Worm (Caenorhabditis elegans) whole organism, young adult: ENCODE results near the gene set-2.

Experiments used
- B0035.1 ChIP-seq: sonication (generic microtip); optimal IDR thresholded peaks from 2 replicates; lab custom pipeline; 2016; ENCODE audit warnings: missing genetic modification characterization, mild to moderate bottlenecking, missing compliant biosample characterization, missing genotype, missing genetic modification reagents
- B0261.1 ChIP-seq: sonication (generic microtip); optimal IDR thresholded peaks from 2 replicates; lab custom pipeline; 2016; ENCODE audit warnings: mild to moderate bottlenecking, missing genetic modification characterization, moderate library complexity, missing compliant biosample characterization
- B0336.3 ChIP-seq: fragments of 200-800 bp; sonication (Bioruptor generic); IDR thresholded peaks from 2 replicates; pipeline ENCODE4 v1.3.6; 2022; ENCODE audit warnings: missing genetic modification characterization, missing compliant biosample characterization
- C17E4.6 ChIP-seq: fragments of 200-800 bp; sonication (Bioruptor generic); IDR thresholded peaks from 2 replicates; pipeline ENCODE4 v1.3.6; 2022; ENCODE audit warnings: missing genetic modification reagents, missing genetic modification characterization, missing compliant biosample characterization
- D2030.7 ChIP-seq: fragments of 200-800 bp; sonication (Bioruptor generic); IDR thresholded peaks from 2 replicates; pipeline ENCODE4 v1.3.6; 2022; ENCODE audit warnings: missing genetic modification reagents, missing genetic modification characterization, missing compliant biosample characterization
- F10E7.11 ChIP-seq: sonication (generic microtip); optimal IDR thresholded peaks from 2 replicates; lab custom pipeline; 2017; ENCODE audit warnings: mild to moderate bottlenecking, missing genetic modification characterization, moderate library complexity, missing compliant biosample characterization
- F22D6.2 ChIP-seq: sonication (generic microtip); optimal IDR thresholded peaks from 2 replicates; lab custom pipeline; 2016; ENCODE audit warnings: mild to moderate bottlenecking, missing genetic modification characterization, missing compliant biosample characterization
- F33H1.4 ChIP-seq: fragments of 200-800 bp; sonication (Bioruptor generic); IDR thresholded peaks from 2 replicates; pipeline ENCODE4 v1.3.6; 2022; ENCODE audit warnings: missing genetic modification reagents, missing genetic modification characterization, missing compliant biosample characterization
- F39B2.1 ChIP-seq: fragments of 200-800 bp; sonication (Bioruptor generic); IDR thresholded peaks from 2 replicates; pipeline ENCODE4 v1.3.6; 2022; ENCODE audit warnings: missing genetic modification reagents, missing genetic modification characterization, missing compliant biosample characterization
- F52B5.7 ChIP-seq: sonication (generic microtip); optimal IDR thresholded peaks from 2 replicates; lab custom pipeline; 2016; ENCODE audit warnings: mild to moderate bottlenecking, missing genetic modification characterization, missing compliant biosample characterization
- F57C9.4 ChIP-seq: sonication (generic microtip); optimal IDR thresholded peaks from 2 replicates; lab custom pipeline; 2017; ENCODE audit warnings: mild to moderate bottlenecking, missing genetic modification characterization, missing compliant biosample characterization
- K12H6.12 ChIP-seq: fragments of 200-800 bp; sonication (Bioruptor generic); optimal IDR thresholded peaks from 2 replicates; lab custom pipeline; 2018; ENCODE audit warnings: mild to moderate bottlenecking, missing genetic modification characterization, missing compliant biosample characterization
- Y53G8AR.9 ChIP-seq: fragments of 200-800 bp; sonication (Bioruptor generic); conservative IDR thresholded peaks from 2 replicates; pipeline ENCODE4 v1.3.6; 2022; ENCODE audit warnings: missing genetic modification reagents, missing genetic modification characterization, missing compliant biosample characterization
- Y79H2A.3 ChIP-seq: fragments of 200-800 bp; sonication (Bioruptor generic); conservative IDR thresholded peaks from 2 replicates; pipeline ENCODE4 v1.3.6; 2022; ENCODE audit warnings: missing genetic modification reagents, missing genetic modification characterization, missing compliant biosample characterization
- Y95B8A.8 ChIP-seq: fragments of 200-800 bp; sonication (Bioruptor generic); IDR thresholded peaks from 2 replicates; pipeline ENCODE4 v1.3.6; 2022; ENCODE audit warnings: missing genetic modification reagents, missing genetic modification characterization, missing compliant biosample characterization
- ZK185.1 ChIP-seq: sonication (generic microtip); optimal IDR thresholded peaks from 2 replicates; lab custom pipeline; 2016; ENCODE audit warnings: mild to moderate bottlenecking, missing genetic modification characterization, missing compliant biosample characterization; ENCODE audit not compliant: poor library complexity, severe bottlenecking
- akir-1 ChIP-seq: fragments of 200-800 bp; sonication (Bioruptor generic); optimal IDR thresholded peaks from 2 replicates; lab custom pipeline; 2018; ENCODE audit warnings: mild to moderate bottlenecking, missing genetic modification characterization, moderate library complexity, missing compliant biosample characterization
- aptf-2 ChIP-seq: fragments of 200-800 bp; sonication (Bioruptor generic); conservative IDR thresholded peaks from 2 replicates; pipeline ENCODE4 v1.3.6; 2022; ENCODE audit warnings: missing genetic modification reagents, missing genetic modification characterization, missing compliant biosample characterization
- attf-6 ChIP-seq: fragments of 200-800 bp; sonication (Bioruptor generic); IDR thresholded peaks from 2 replicates; pipeline ENCODE4 v1.3.6; 2022; ENCODE audit warnings: missing genetic modification reagents, missing genetic modification characterization, missing compliant biosample characterization
- bed-1 ChIP-seq: fragments of 200-800 bp; sonication (Bioruptor generic); IDR thresholded peaks from 2 replicates; pipeline ENCODE4 v1.3.6; 2022; ENCODE audit warnings: missing genetic modification reagents, missing genetic modification characterization, missing compliant biosample characterization
- ccch-3 ChIP-seq: fragments of 200-800 bp; sonication (Bioruptor generic); optimal IDR thresholded peaks from 2 replicates; lab custom pipeline; 2018; ENCODE audit warnings: mild to moderate bottlenecking, missing genetic modification characterization, missing compliant biosample characterization
- cebp-1 ChIP-seq, 2 experiments: fragments of 200-800 bp in 1 of 2; sonication (Bioruptor generic) in 1 of 2; sonication (generic microtip) in 1 of 2; IDR thresholded peaks in 1 of 2; optimal IDR thresholded peaks in 1 of 2; 2 replicates each; pipeline versions ENCODE4 v1.3.6 to Lab custom; 2017 to 2022; ENCODE audit warnings: missing compliant biosample characterization in 2 of 2, missing genetic modification characterization in 2 of 2, mild to moderate bottlenecking in 1 of 2, missing genetic modification reagents in 1 of 2, moderate library complexity in 1 of 2
- ceh-100 ChIP-seq: fragments of 200-800 bp; sonication (Bioruptor generic); IDR thresholded peaks from 2 replicates; pipeline ENCODE4 v1.3.6; 2022; ENCODE audit warnings: missing genetic modification reagents, missing genetic modification characterization, missing compliant biosample characterization
- ceh-27 ChIP-seq: fragments of 200-800 bp; sonication (Bioruptor generic); optimal IDR thresholded peaks from 2 replicates; lab custom pipeline; 2018; ENCODE audit warnings: mild to moderate bottlenecking, missing genetic modification characterization, moderate library complexity, missing compliant biosample characterization
- ceh-40 ChIP-seq: fragments of 200-800 bp; sonication (Bioruptor generic); IDR thresholded peaks from 2 replicates; pipeline ENCODE4 v1.3.6; 2022; ENCODE audit warnings: missing genetic modification characterization, missing compliant biosample characterization
- chd-7 ChIP-seq: sonication (generic microtip); optimal IDR thresholded peaks from 2 replicates; lab custom pipeline; 2016; ENCODE audit warnings: mild to moderate bottlenecking, missing genetic modification characterization, moderate library complexity, missing compliant biosample characterization
- die-1 ChIP-seq: sonication (generic microtip); optimal IDR thresholded peaks from 2 replicates; lab custom pipeline; 2016; ENCODE audit warnings: missing genotype, mild to moderate bottlenecking, missing genetic modification characterization, missing compliant biosample characterization
- dpl-1 ChIP-seq: fragments of 150-350 bp; optimal IDR thresholded peaks from 2 replicates; lab custom pipeline; 2014; ENCODE audit warnings: missing biosample characterization, missing genetic modification reagents, missing genetic modification characterization
- egrh-3 ChIP-seq: fragments of 200-800 bp; sonication (Bioruptor generic); IDR thresholded peaks from 2 replicates; pipeline ENCODE4 v1.3.6; 2022; ENCODE audit warnings: missing genetic modification reagents, missing genetic modification characterization, missing compliant biosample characterization
- fkh-3 ChIP-seq: sonication (generic microtip); optimal IDR thresholded peaks from 2 replicates; lab custom pipeline; 2016; ENCODE audit warnings: mild to moderate bottlenecking, missing genetic modification characterization, missing compliant biosample characterization
- hlh-26 ChIP-seq: fragments of 200-800 bp; sonication (Bioruptor generic); conservative IDR thresholded peaks from 2 replicates; pipeline ENCODE4 v1.3.6; 2022; ENCODE audit warnings: missing genetic modification reagents, missing genetic modification characterization, missing compliant biosample characterization
- hsf-1 ChIP-seq: fragments of 200-800 bp; sonication (Bioruptor generic); IDR thresholded peaks from 2 replicates; pipeline ENCODE4 v1.3.6; 2022; ENCODE audit warnings: missing genetic modification reagents, missing genetic modification characterization, missing compliant biosample characterization
- let-607 ChIP-seq, 2 experiments: fragments of 200-800 bp in 1 of 2; sonication (Bioruptor generic) in 1 of 2; sonication (generic microtip) in 1 of 2; optimal IDR thresholded peaks; 2 replicates each; lab custom pipeline; 2016 to 2018; ENCODE audit warnings: mild to moderate bottlenecking in 2 of 2, missing compliant biosample characterization in 2 of 2, missing genetic modification characterization in 2 of 2, moderate library complexity in 2 of 2, missing genotype in 1 of 2
- lir-1 ChIP-seq: fragments of 200-800 bp; sonication (Bioruptor generic); conservative IDR thresholded peaks from 2 replicates; pipeline ENCODE4 v1.3.6; 2022; ENCODE audit warnings: missing genetic modification reagents, missing genetic modification characterization, missing compliant biosample characterization
- lsl-1 ChIP-seq: fragments of 200-800 bp; sonication (Bioruptor generic); optimal IDR thresholded peaks from 2 replicates; lab custom pipeline; 2018; ENCODE audit warnings: mild to moderate bottlenecking, missing genetic modification characterization, moderate library complexity, missing compliant biosample characterization
- mcd-1 ChIP-seq: fragments of 200-800 bp; sonication (Bioruptor generic); IDR thresholded peaks from 2 replicates; pipeline ENCODE4 v1.3.6; 2022; ENCODE audit warnings: missing genetic modification reagents, missing genetic modification characterization, missing compliant biosample characterization
- mel-28 ChIP-seq: sonication (generic microtip); optimal IDR thresholded peaks from 2 replicates; lab custom pipeline; 2016; ENCODE audit warnings: borderline replicate concordance, mild to moderate bottlenecking, missing genetic modification characterization, missing compliant biosample characterization
- mes-4 ChIP-seq: sonication (generic microtip); optimal IDR thresholded peaks from 2 replicates; lab custom pipeline; 2016; ENCODE audit warnings: missing genotype, missing genetic modification characterization, missing compliant biosample characterization
- nfya-2 ChIP-seq: fragments of 200-800 bp; sonication (Bioruptor generic); IDR thresholded peaks from 2 replicates; pipeline ENCODE4 v1.3.6; 2022; ENCODE audit warnings: missing genetic modification reagents, missing genetic modification characterization, missing compliant biosample characterization
- nhr-179 ChIP-seq: sonication (generic microtip); optimal IDR thresholded peaks from 2 replicates; lab custom pipeline; 2016; ENCODE audit warnings: mild to moderate bottlenecking, missing genetic modification characterization, missing compliant biosample characterization
- nhr-27 ChIP-seq: fragments of 200-800 bp; sonication (Bioruptor generic); optimal IDR thresholded peaks from 2 replicates; lab custom pipeline; 2018; ENCODE audit warnings: mild to moderate bottlenecking, missing genetic modification characterization, moderate library complexity, missing compliant biosample characterization
- somi-1 ChIP-seq: fragments of 200-800 bp; sonication (Bioruptor generic); optimal IDR thresholded peaks from 2 replicates; lab custom pipeline; 2018; ENCODE audit warnings: mild to moderate bottlenecking, missing genetic modification characterization, missing compliant biosample characterization
- tbp1 ChIP-seq: fragments of 200-800 bp; sonication (Bioruptor generic); optimal IDR thresholded peaks from 2 replicates; lab custom pipeline; 2018; ENCODE audit warnings: mild to moderate bottlenecking, missing genetic modification characterization, missing compliant biosample characterization
- tlf-1 ChIP-seq: fragments of 200-800 bp; sonication (Bioruptor generic); optimal IDR thresholded peaks from 2 replicates; lab custom pipeline; 2018; ENCODE audit warnings: mild to moderate bottlenecking, missing genetic modification characterization, missing compliant biosample characterization
- unc-62 ChIP-seq: fragments of 150-350 bp; optimal IDR thresholded peaks from 2 replicates; lab custom pipeline; 2014; ENCODE audit warnings: missing biosample characterization, missing genetic modification reagents, missing genetic modification characterization
- zim-3 ChIP-seq: sonication (generic microtip); optimal IDR thresholded peaks from 2 replicates; lab custom pipeline; 2017; ENCODE audit warnings: mild to moderate bottlenecking, missing genetic modification characterization, moderate library complexity, missing compliant biosample characterization
- ztf-18 ChIP-seq: sonication (generic microtip); optimal IDR thresholded peaks from 2 replicates; lab custom pipeline; 2016; ENCODE audit warnings: missing genotype, mild to moderate bottlenecking, missing genetic modification characterization, missing compliant biosample characterization
- ztf-6 ChIP-seq: fragments of 200-800 bp; sonication (Bioruptor generic); IDR thresholded peaks from 2 replicates; pipeline ENCODE4 v1.3.6; 2022; ENCODE audit warnings: missing genetic modification reagents, missing genetic modification characterization, missing compliant biosample characterization

The set-2 gene

DNA sequence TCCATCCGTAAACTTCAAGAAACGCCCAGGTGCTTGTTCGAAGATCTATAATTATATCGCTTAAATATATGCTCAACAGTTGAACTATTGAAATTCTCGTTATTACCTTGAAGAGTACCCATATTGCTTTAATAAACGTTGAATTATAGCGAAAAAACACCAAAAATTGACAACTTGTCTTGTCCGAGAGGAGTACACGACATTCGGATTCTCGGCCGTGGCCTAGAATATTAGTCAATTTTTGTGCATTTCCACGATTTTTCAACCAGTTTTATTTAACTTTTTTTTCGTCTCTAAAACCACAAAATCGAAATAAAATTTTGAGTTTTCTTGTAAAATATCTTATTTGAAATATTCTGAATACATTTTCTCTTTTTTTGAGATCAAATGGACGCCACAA is 17.7 kb downstream of the set-2 start, which contains the start of the genes F26F4.9 and cee-1 (continued):
- TF ChIP-seq bed-1 (GFP tag; lab: Robert Waterston, UW) = no peak
- no peak for TF ChIP-seq chd-7 (tag; lab: Kevin White, UChicago)
- TF ChIP-seq hsf-1 (GFP tag; lab: Robert Waterston, UW) = no peak
- TF ChIP-seq F39B2.1 (GFP tag; lab: Robert Waterston, UW) = no peak
- no peak for TF ChIP-seq hlh-26 (GFP tag; lab: Robert Waterston, UW)
- TF ChIP-seq mcd-1 (GFP tag; lab: Robert Waterston, UW) = peak; percentile 48; the same call in 1 of the 2 replicates
- TF ChIP-seq unc-62 = no peak
- TF ChIP-seq ZK185.1 (tag; lab: Kevin White, UChicago) = peak; percentile 76
- TF ChIP-seq ceh-100 = no peak
- no peak for TF ChIP-seq ztf-6 (GFP tag; lab: Robert Waterston, UW)
- TF ChIP-seq ceh-27 (GFP tag; lab: Kevin White, UChicago) = peak; percentile 61
- no peak for TF ChIP-seq mes-4 (tag; lab: Kevin White, UChicago)
- TF ChIP-seq nfya-2 = no peak
- TF ChIP-seq cebp-1 (GFP tag; IDR thresholded peaks at IDR 0.05; lab: Robert Waterston, UW) = no peak
- TF ChIP-seq cebp-1 (tag; optimal IDR thresholded peaks at IDR 0.05; lab: Kevin White, UChicago) = peak; percentile 24
- no peak for TF ChIP-seq tlf-1 (GFP tag; lab: Kevin White, UChicago)
- no peak for TF ChIP-seq attf-6 (GFP tag; lab: Robert Waterston, UW)
- TF ChIP-seq fkh-3 = no peak
- TF ChIP-seq nhr-179 (tag; lab: Kevin White, UChicago) = no peak
- TF ChIP-seq Y79H2A.3 (GFP tag; lab: Robert Waterston, UW) = no peak
- TF ChIP-seq mel-28 (tag; lab: Kevin White, UChicago) = no peak
- no peak for TF ChIP-seq F52B5.7 (tag; lab: Kevin White, UChicago)
- no peak for TF ChIP-seq aptf-2 (GFP tag; lab: Robert Waterston, UW)
- peak in 1 of 2 experiments; percentile 60 for TF ChIP-seq let-607 (tag; optimal IDR thresholded peaks at IDR 0.05; lab: Kevin White, UChicago)
- no peak for TF ChIP-seq tbp1 (GFP tag; lab: Kevin White, UChicago)
- no peak for TF ChIP-seq lir-1
- no peak for TF ChIP-seq egrh-3 (GFP tag; lab: Robert Waterston, UW)
- peak; percentile 26; the same call in 1 of the 2 replicates for TF ChIP-seq D2030.7
- peak; percentile 34 for TF ChIP-seq lsl-1 (GFP tag; lab: Kevin White, UChicago)
- TF ChIP-seq F33H1.4 (GFP tag; lab: Robert Waterston, UW) = no peak; the same call in 1 of the 2 replicates
- TF ChIP-seq nhr-27 = no peak
- no peak for TF ChIP-seq F10E7.11 (tag; lab: Kevin White, UChicago)
- no peak for TF ChIP-seq zim-3
- TF ChIP-seq B0336.3 (GFP tag; lab: Robert Waterston, UW) = no peak
- peak; percentile 8 for TF ChIP-seq ztf-18 (tag; lab: Kevin White, UChicago)
- TF ChIP-seq dpl-1 (GFP tag; lab: Kevin White, UChicago) = no peak
- no peak for TF ChIP-seq F22D6.2 (tag; lab: Kevin White, UChicago)
- no peak for TF ChIP-seq Y53G8AR.9 (GFP tag; lab: Robert Waterston, UW)
- 0 out of 2 replicates have a peak, but pooled peaks have one; percentile 10 for TF ChIP-seq ceh-40 (GFP tag; lab: Robert Waterston, UW)
- no peak for TF ChIP-seq B0261.1 (tag; lab: Kevin White, UChicago)
- no peak for TF ChIP-seq somi-1 (GFP tag; lab: Kevin White, UChicago)
- TF ChIP-seq B0035.1 = no peak
- TF ChIP-seq F57C9.4 (tag; lab: Kevin White, UChicago) = no peak
- no peak for TF ChIP-seq ccch-3 (GFP tag; lab: Kevin White, UChicago)
- TF ChIP-seq Y95B8A.8 (GFP tag; lab: Robert Waterston, UW) = no peak
- no peak for TF ChIP-seq die-1
- TF ChIP-seq C17E4.6 (GFP tag; lab: Robert Waterston, UW) = no peak
- no peak for TF ChIP-seq K12H6.12 (tag; lab: Kevin White, UChicago)
- no peak for TF ChIP-seq akir-1
